Worm (Caenorhabditis elegans): ENCODE results near the gene F07B7.12.
"Not testable (repeated sequence)": the region's sequence is repeated elsewhere in the genome, so short reads cannot be mapped to it uniquely, and the experiment has no call there.

ce11 chrV:8897942-8898419, 36.1 kb upstream of the F07B7.12 start, which contains the start of the genes his-17 and his-18:
- TF ChIP-seq ceh-16, nhr-11 (tag; optimal IDR thresholded peaks at IDR 0.05): not testable (repeated sequence)

All from whole organism, L3 larva.